Worm (Caenorhabditis elegans) whole organism, L3 larva: ENCODE data around the gene T07F10.5.

Experiments used
- ama-1 ChIP-seq: fragments of 150-350 bp; optimal IDR thresholded peaks from 2 replicates; lab custom pipeline; 2018
- unc-62 ChIP-seq: fragments of 150-350 bp; sonication (generic microtip); optimal IDR thresholded peaks from 4 replicates; lab custom pipeline; 2014; ENCODE audit warnings: missing biosample characterization, missing genetic modification reagents, missing genetic modification characterization
- ztf-11 ChIP-seq: fragments of 150-350 bp; optimal IDR thresholded peaks from 2 replicates; lab custom pipeline; 2014; ENCODE audit warnings: missing biosample characterization, missing genetic modification characterization

DNA sequence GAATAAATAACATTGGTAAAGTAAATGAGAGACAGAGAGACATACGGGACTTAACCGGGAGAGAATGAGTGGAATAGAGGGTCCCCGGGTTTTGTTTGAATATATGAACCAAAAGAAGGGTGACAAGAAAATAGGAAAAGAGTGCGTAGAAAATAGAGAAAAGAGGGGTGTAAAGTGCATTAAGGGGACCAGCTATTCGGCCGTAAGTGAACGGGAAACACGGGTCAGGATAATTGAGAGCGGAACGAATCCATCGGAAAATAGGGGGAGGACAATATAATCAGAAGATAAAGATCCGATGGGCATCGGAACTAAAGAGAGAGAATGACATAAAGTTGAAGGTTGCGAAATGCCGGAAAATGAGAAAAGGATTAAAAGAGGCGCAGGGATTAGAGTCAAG, 31.6 kb downstream of the T07F10.5 start:
- no peak for TF ChIP-seq ztf-11 (tag; lab: Kevin White, UChicago)
- TF ChIP-seq ama-1 (lab: Kevin White, UChicago): no peak
- no peak for TF ChIP-seq unc-62 (GFP tag; lab: Kevin White, UChicago)
